Worm (Caenorhabditis elegans) whole organism, L3 larva: ENCODE results near the gene cnt-2.

ENCODE experiments used
- R02D3.7 ChIP-seq: fragments of 150-350 bp; optimal IDR thresholded peaks from 2 replicates; lab custom pipeline; 2014; ENCODE audit warnings: missing biosample characterization, missing genetic modification characterization
- ZK546.5 ChIP-seq: sonication (generic microtip); optimal IDR thresholded peaks from 2 replicates; lab custom pipeline; 2017; ENCODE audit warnings: missing biosample characterization, missing genetic modification characterization
- aly-2 ChIP-seq: fragments of 150-350 bp; optimal IDR thresholded peaks from 2 replicates; lab custom pipeline; 2014; ENCODE audit warnings: missing biosample characterization, missing genetic modification characterization
- ama-1 ChIP-seq: fragments of 150-350 bp; optimal IDR thresholded peaks from 2 replicates; lab custom pipeline; 2018
- ceh-16 ChIP-seq: sonication (generic microtip); optimal IDR thresholded peaks from 2 replicates; lab custom pipeline; 2017; ENCODE audit warnings: missing biosample characterization, missing genetic modification characterization
- ceh-28 ChIP-seq: fragments of 150-350 bp; optimal IDR thresholded peaks from 2 replicates; lab custom pipeline; 2014; ENCODE audit warnings: missing biosample characterization, missing genetic modification reagents, missing genetic modification characterization
- ceh-82 ChIP-seq: fragments of 150-350 bp; optimal IDR thresholded peaks from 2 replicates; lab custom pipeline; 2014; ENCODE audit warnings: missing biosample characterization, missing genetic modification characterization
- ceh-9 ChIP-seq: sonication (generic microtip); optimal IDR thresholded peaks from 2 replicates; lab custom pipeline; 2018; ENCODE audit warnings: missing biosample characterization, missing genetic modification characterization
- egl-27 ChIP-seq: sonication (generic microtip); optimal IDR thresholded peaks from 4 replicates; lab custom pipeline; 2017; ENCODE audit warnings: missing biosample characterization, missing genetic modification reagents, missing genetic modification characterization
- egl-5 ChIP-seq: fragments of 150-350 bp; optimal IDR thresholded peaks from 2 replicates; lab custom pipeline; 2017; ENCODE audit warnings: missing biosample characterization, missing genetic modification reagents, missing genetic modification characterization, inconsistent platforms
- elt-1 ChIP-seq: fragments of 150-350 bp; optimal IDR thresholded peaks from 2 replicates; lab custom pipeline; 2014; ENCODE audit warnings: missing biosample characterization, missing genetic modification characterization
- elt-2 ChIP-seq: sonication (generic microtip); optimal IDR thresholded peaks from 2 replicates; lab custom pipeline; 2016; ENCODE audit warnings: missing genetic modification reagents, mild to moderate bottlenecking, missing genetic modification characterization, missing compliant biosample characterization
- elt-3 ChIP-seq, 3 experiments: fragments of 150-350 bp in 1 of 3; sonication (generic microtip) in 2 of 3; optimal IDR thresholded peaks; 2 replicates in 2 of 3; 4 replicates in 1 of 3; lab custom pipeline; 2014 to 2017; ENCODE audit warnings: missing biosample characterization in 3 of 3, missing genetic modification characterization in 3 of 3
- eor-1 ChIP-seq, 2 experiments: fragments of 150-350 bp; optimal IDR thresholded peaks; 2 replicates each; lab custom pipeline; 2014 to 2018; ENCODE audit warnings: missing biosample characterization in 2 of 2, missing genetic modification characterization in 2 of 2
- fkh-10 ChIP-seq: sonication (generic microtip); optimal IDR thresholded peaks from 2 replicates; lab custom pipeline; 2017; ENCODE audit warnings: missing biosample characterization, missing genetic modification reagents, missing genetic modification characterization
- fkh-2 ChIP-seq: fragments of 150-350 bp; optimal IDR thresholded peaks from 2 replicates; lab custom pipeline; 2014; ENCODE audit warnings: missing biosample characterization, missing genetic modification reagents, missing genetic modification characterization
- fos-1 ChIP-seq: fragments of 150-350 bp; optimal IDR thresholded peaks from 2 replicates; lab custom pipeline; 2014; ENCODE audit warnings: missing biosample characterization, missing genetic modification characterization
- jun-1 ChIP-seq: fragments of 150-350 bp; optimal IDR thresholded peaks from 2 replicates; lab custom pipeline; 2014; ENCODE audit warnings: missing biosample characterization, missing genetic modification reagents, missing genetic modification characterization
- lin-15B ChIP-seq: fragments of 150-350 bp; optimal IDR thresholded peaks from 2 replicates; lab custom pipeline; 2014; ENCODE audit warnings: missing biosample characterization, missing genetic modification characterization
- lin-39 ChIP-seq: fragments of 150-350 bp; optimal IDR thresholded peaks from 2 replicates; lab custom pipeline; 2018; ENCODE audit warnings: missing biosample characterization, missing genetic modification reagents, missing genetic modification characterization
- lsy-12 ChIP-seq: sonication (generic microtip); optimal IDR thresholded peaks from 2 replicates; lab custom pipeline; 2016; ENCODE audit warnings: mild to moderate bottlenecking, missing genetic modification characterization, missing compliant biosample characterization
- mdl-1 ChIP-seq: fragments of 150-350 bp; optimal IDR thresholded peaks from 2 replicates; lab custom pipeline; 2014; ENCODE audit warnings: missing biosample characterization, missing genetic modification characterization
- mml-1 ChIP-seq: fragments of 150-350 bp; sonication (generic microtip); optimal IDR thresholded peaks from 3 replicates; lab custom pipeline; 2014; ENCODE audit warnings: missing biosample characterization, missing genetic modification characterization
- nfya-1 ChIP-seq: sonication (generic microtip); optimal IDR thresholded peaks from 2 replicates; lab custom pipeline; 2017; ENCODE audit warnings: missing genetic modification characterization, mild to moderate bottlenecking, missing compliant biosample characterization, antibody characterized with exemption, moderate library complexity; ENCODE audit not compliant: insufficient read depth
- nhr-11 ChIP-seq: fragments of 150-350 bp; optimal IDR thresholded peaks from 2 replicates; lab custom pipeline; 2014; ENCODE audit warnings: missing biosample characterization, missing genetic modification characterization
- nhr-12 ChIP-seq: fragments of 150-350 bp; optimal IDR thresholded peaks from 2 replicates; lab custom pipeline; 2014; ENCODE audit warnings: missing biosample characterization, missing genetic modification characterization
- nhr-23 ChIP-seq: fragments of 150-350 bp; optimal IDR thresholded peaks from 2 replicates; lab custom pipeline; 2014; ENCODE audit warnings: missing biosample characterization, missing genetic modification reagents, missing genetic modification characterization
- nhr-237 ChIP-seq: fragments of 150-350 bp; optimal IDR thresholded peaks from 2 replicates; lab custom pipeline; 2014; ENCODE audit warnings: missing biosample characterization, missing genetic modification characterization
- nhr-25 ChIP-seq: sonication (generic microtip); optimal IDR thresholded peaks from 2 replicates; lab custom pipeline; 2017; ENCODE audit warnings: missing biosample characterization, missing genetic modification characterization
- nhr-28 ChIP-seq: fragments of 150-350 bp; optimal IDR thresholded peaks from 2 replicates; lab custom pipeline; 2014; ENCODE audit warnings: missing biosample characterization, missing genetic modification characterization
- nhr-43 ChIP-seq: sonication (generic microtip); optimal IDR thresholded peaks from 2 replicates; lab custom pipeline; 2016; ENCODE audit warnings: mild to moderate bottlenecking, missing genetic modification characterization, missing compliant biosample characterization; ENCODE audit not compliant: poor library complexity, severe bottlenecking
- nhr-67 ChIP-seq: fragments of 150-350 bp; optimal IDR thresholded peaks from 2 replicates; lab custom pipeline; 2014; ENCODE audit warnings: missing biosample characterization, missing genetic modification characterization
- nhr-76 ChIP-seq: fragments of 150-350 bp; sonication (generic microtip); optimal IDR thresholded peaks from 5 replicates; lab custom pipeline; 2014; ENCODE audit warnings: missing biosample characterization, missing genetic modification characterization
- nhr-77 ChIP-seq: fragments of 150-350 bp; optimal IDR thresholded peaks from 2 replicates; lab custom pipeline; 2014; ENCODE audit warnings: missing biosample characterization, missing genetic modification characterization
- pha-4 ChIP-seq: fragments of 150-350 bp; optimal IDR thresholded peaks from 2 replicates; lab custom pipeline; 2014; ENCODE audit warnings: missing biosample characterization, missing genetic modification reagents, missing genetic modification characterization
- pqm-1 ChIP-seq: fragments of 150-350 bp; optimal IDR thresholded peaks from 2 replicates; lab custom pipeline; 2017; ENCODE audit warnings: missing biosample characterization, missing genetic modification characterization, inconsistent platforms
- sea-2 ChIP-seq: fragments of 150-350 bp; sonication (generic microtip); optimal IDR thresholded peaks from 4 replicates; lab custom pipeline; 2014; ENCODE audit warnings: missing biosample characterization, missing genetic modification reagents, missing genetic modification characterization
- skn-1 ChIP-seq: fragments of 150-350 bp; optimal IDR thresholded peaks from 2 replicates; lab custom pipeline; 2014; ENCODE audit warnings: missing biosample characterization, missing genetic modification characterization
- snpc-4 ChIP-seq: fragments of 150-350 bp; optimal IDR thresholded peaks from 2 replicates; lab custom pipeline; 2014; ENCODE audit warnings: missing biosample characterization, missing genetic modification characterization
- tbx-2 ChIP-seq: sonication (generic microtip); optimal IDR thresholded peaks from 2 replicates; lab custom pipeline; 2016; ENCODE audit warnings: mild to moderate bottlenecking, missing genetic modification characterization, missing compliant biosample characterization
- unc-39 ChIP-seq: sonication (generic microtip); optimal IDR thresholded peaks from 4 replicates; lab custom pipeline; 2017; ENCODE audit warnings: missing biosample characterization, missing genetic modification characterization
- unc-62 ChIP-seq: fragments of 150-350 bp; sonication (generic microtip); optimal IDR thresholded peaks from 4 replicates; lab custom pipeline; 2014; ENCODE audit warnings: missing biosample characterization, missing genetic modification reagents, missing genetic modification characterization
- zag-1 ChIP-seq: fragments of 150-350 bp; optimal IDR thresholded peaks from 2 replicates; lab custom pipeline; 2014; ENCODE audit warnings: missing biosample characterization, missing genetic modification characterization
- ztf-11 ChIP-seq: fragments of 150-350 bp; optimal IDR thresholded peaks from 2 replicates; lab custom pipeline; 2014; ENCODE audit warnings: missing biosample characterization, missing genetic modification characterization
- ztf-4 ChIP-seq: fragments of 150-350 bp; optimal IDR thresholded peaks from 2 replicates; lab custom pipeline; 2014; ENCODE audit warnings: missing biosample characterization, missing genetic modification characterization

cnt-2 gene

ce11 chrIII:10718078-10718477 lies 63.3 kb downstream of the cnt-2 start:
- TF ChIP-seq sea-2 (GFP tag; lab: Kevin White, UChicago) (no peak), snpc-4 (tag; lab: Kevin White, UChicago) (no peak), ama-1 (peak; percentile 62), elt-1 (no peak), nhr-43 (tag; lab: Kevin White, UChicago) (peak; percentile 16), ceh-82 (tag; lab: Kevin White, UChicago) (no peak), fkh-2 (tag; lab: Kevin White, UChicago) (no peak), lsy-12 (peak; percentile 5), lin-39 (tag; lab: Kevin White, UChicago) (no peak), nhr-25 (tag; lab: Kevin White, UChicago) (no peak), fos-1 (tag; lab: Kevin White, UChicago) (no peak), mml-1 (tag; lab: Kevin White, UChicago) (no peak), ztf-11 (tag; lab: Kevin White, UChicago) (no peak), egl-5 (tag; lab: Kevin White, UChicago) (no peak), pqm-1 (tag; lab: Kevin White, UChicago) (peak; percentile 38), mdl-1 (tag; lab: Kevin White, UChicago) (no peak), unc-62 (GFP tag; lab: Kevin White, UChicago) (no peak), nhr-23 (tag; lab: Kevin White, UChicago) (peak; percentile 12), nhr-28 (tag; lab: Kevin White, UChicago) (no peak), nhr-11 (no peak)

ce11 chrIII:10719057-10719456 lies 64.2 kb downstream of the cnt-2 start:
- TF ChIP-seq ztf-11 (tag; lab: Kevin White, UChicago), result no peak
- TF ChIP-seq ZK546.5 (tag; lab: Kevin White, UChicago), result no peak
- TF ChIP-seq egl-27 (tag; lab: Kevin White, UChicago), result no peak
- no peak for TF ChIP-seq lin-15B (tag; lab: Kevin White, UChicago)
- no peak for TF ChIP-seq eor-1 (tag; optimal IDR thresholded peaks at IDR 0.05; lab: Kevin White, UChicago)
- TF ChIP-seq nhr-25 (tag; lab: Kevin White, UChicago), result peak; percentile 2
- TF ChIP-seq nhr-76 (tag; lab: Kevin White, UChicago), result no peak
- no peak for TF ChIP-seq nhr-28 (tag; lab: Kevin White, UChicago)
- no peak for TF ChIP-seq lsy-12
- TF ChIP-seq ama-1, result peak; percentile 9
- peak; percentile 43 for TF ChIP-seq jun-1 (tag; lab: Kevin White, UChicago)
- TF ChIP-seq unc-62 (GFP tag; lab: Kevin White, UChicago), result no peak
- TF ChIP-seq aly-2 (tag; lab: Kevin White, UChicago), result no peak
- TF ChIP-seq ceh-82 (tag; lab: Kevin White, UChicago), result no peak
- no peak for TF ChIP-seq nhr-12
- no peak for TF ChIP-seq nhr-77 (tag; lab: Kevin White, UChicago)
- no peak for TF ChIP-seq nhr-237 (tag; lab: Kevin White, UChicago)
- TF ChIP-seq zag-1 (tag; lab: Kevin White, UChicago), result no peak
- TF ChIP-seq ceh-16, result no peak
- no peak for TF ChIP-seq tbx-2 (tag; lab: Kevin White, UChicago)
- TF ChIP-seq nfya-1 (tag; lab: Kevin White, UChicago), result no peak
- no peak for TF ChIP-seq ceh-9 (tag; lab: Kevin White, UChicago)
- peak; percentile 93 for TF ChIP-seq pqm-1 (tag; lab: Kevin White, UChicago)
- peak; percentile 3 for TF ChIP-seq ceh-28 (tag; lab: Kevin White, UChicago)
- TF ChIP-seq egl-5 (tag; lab: Kevin White, UChicago), result no peak
- peak; percentile 81 for TF ChIP-seq elt-2 (tag; lab: Kevin White, UChicago)
- peak; percentile 61 for TF ChIP-seq pha-4
- TF ChIP-seq mdl-1 (tag; lab: Kevin White, UChicago), result peak; percentile 22
- TF ChIP-seq, all 47 proteins: peak for 8

ce11 chrIII:10720170-10720569 lies 65.4 kb downstream of the cnt-2 start:
- TF ChIP-seq ceh-28 (tag; lab: Kevin White, UChicago) (peak; percentile 95), skn-1 (tag; lab: Kevin White, UChicago) (peak; percentile 20), sea-2 (GFP tag; lab: Kevin White, UChicago) (no peak), fkh-2 (tag; lab: Kevin White, UChicago) (no peak), pha-4 (peak; percentile 88), fkh-10 (GFP tag; lab: Kevin White, UChicago) (peak; percentile 29), jun-1 (tag; lab: Kevin White, UChicago) (peak; percentile 87), ZK546.5 (tag; lab: Kevin White, UChicago) (no peak), pqm-1 (tag; lab: Kevin White, UChicago) (peak; percentile 68), nhr-43 (tag; lab: Kevin White, UChicago) (peak; percentile 22), lin-15B (tag; lab: Kevin White, UChicago) (peak; percentile 80), nhr-28 (tag; lab: Kevin White, UChicago) (no peak), unc-39 (tag; lab: Kevin White, UChicago) (no peak), fos-1 (tag; lab: Kevin White, UChicago) (no peak), nhr-77 (tag; lab: Kevin White, UChicago) (no peak), nhr-67 (tag; lab: Kevin White, UChicago) (no peak), nhr-11 (peak; percentile 6), nhr-25 (tag; lab: Kevin White, UChicago) (peak; percentile 81), elt-2 (tag; lab: Kevin White, UChicago) (peak; percentile 86), lin-39 (tag; lab: Kevin White, UChicago) (peak; percentile 86), tbx-2 (tag; lab: Kevin White, UChicago) (peak; percentile 33), aly-2 (tag; lab: Kevin White, UChicago) (no peak), nhr-237 (tag; lab: Kevin White, UChicago) (no peak), mdl-1 (tag; lab: Kevin White, UChicago) (peak; percentile 70), ceh-16 (no peak), ztf-4 (no peak), ceh-82 (tag; lab: Kevin White, UChicago) (peak; percentile 45), R02D3.7 (peak; percentile 56), unc-62 (GFP tag; lab: Kevin White, UChicago) (no peak), snpc-4 (tag; lab: Kevin White, UChicago) (peak; percentile 50), elt-3 (tag; optimal IDR thresholded peaks at IDR 0.05; lab: Kevin White, UChicago) (no peak)
